Fruit fly (Drosophila melanogaster) whole organism, embryonic: ENCODE results near the gene Sec23.

Source experiments
- Aef1 ChIP-seq: fragments of 200-800 bp; sonication (Bioruptor generic); IDR thresholded peaks from 3 replicates; pipeline ENCODE4 v1.3.6; 2022; ENCODE audit warnings: missing biosample characterization, missing genetic modification characterization
- Asciz ChIP-seq: fragments of 200-800 bp; sonication (Bioruptor generic); optimal IDR thresholded peaks from 2 replicates; lab custom pipeline; 2017; ENCODE audit warnings: missing biosample characterization, mild to moderate bottlenecking, missing genetic modification characterization, missing genetic modification reagents
- Atf-2 ChIP-seq: fragments of 200-800 bp; sonication (Bioruptor generic); optimal IDR thresholded peaks from 2 replicates; lab custom pipeline; 2016; ENCODE audit warnings: missing biosample characterization, missing genetic modification characterization
- Atf6 ChIP-seq: fragments of 200-800 bp; sonication (Bioruptor generic); IDR thresholded peaks from 2 replicates; pipeline ENCODE4 v1.3.6; 2022; ENCODE audit warnings: missing biosample characterization, missing genetic modification characterization
- Bgb ChIP-seq: fragments of 200-800 bp; sonication (Bioruptor generic); IDR thresholded peaks from 2 replicates; pipeline ENCODE4 v1.3.6; 2022; ENCODE audit warnings: missing biosample characterization, missing genetic modification characterization; ENCODE audit not compliant: partially characterized antibody
- CG10267 ChIP-seq: fragments of 200-800 bp; sonication (Bioruptor generic); optimal IDR thresholded peaks from 2 replicates; lab custom pipeline; 2018; ENCODE audit warnings: missing biosample characterization, mild to moderate bottlenecking, missing genetic modification characterization, moderate library complexity
- CG10366 ChIP-seq: fragments of 200-800 bp; sonication (Bioruptor generic); IDR thresholded peaks from 2 replicates; pipeline ENCODE4 v1.3.6; 2022; ENCODE audit warnings: missing biosample characterization, missing genetic modification characterization
- CG10654 ChIP-seq: fragments of 200-800 bp; sonication (Bioruptor generic); optimal IDR thresholded peaks from 2 replicates; lab custom pipeline; 2016; ENCODE audit warnings: missing biosample characterization, missing genetic modification characterization
- CG12071 ChIP-seq: fragments of 200-800 bp; sonication (Bioruptor generic); optimal IDR thresholded peaks from 3 replicates; lab custom pipeline; 2018; ENCODE audit warnings: missing biosample characterization, mild to moderate bottlenecking, missing genetic modification characterization
- CG13123 ChIP-seq: fragments of 200-800 bp; sonication (Bioruptor generic); optimal IDR thresholded peaks from 2 replicates; lab custom pipeline; 2016; ENCODE audit warnings: missing biosample characterization, missing genetic modification characterization
- CG15073 ChIP-seq: fragments of 200-800 bp; sonication (Bioruptor generic); optimal IDR thresholded peaks from 2 replicates; lab custom pipeline; 2016; ENCODE audit warnings: missing biosample characterization, missing genetic modification characterization
- CG17612 ChIP-seq: fragments of 200-800 bp; sonication (Bioruptor generic); IDR thresholded peaks from 2 replicates; pipeline ENCODE4 v1.3.6; 2022; ENCODE audit warnings: missing biosample characterization, missing genetic modification characterization
- CG1792 ChIP-seq: fragments of 200-800 bp; sonication (Bioruptor generic); optimal IDR thresholded peaks from 2 replicates; lab custom pipeline; 2016; ENCODE audit warnings: missing biosample characterization, missing genetic modification characterization
- CG18619 ChIP-seq: fragments of 200-800 bp; sonication (Bioruptor generic); optimal IDR thresholded peaks from 3 replicates; lab custom pipeline; 2017; ENCODE audit warnings: missing biosample characterization, mild to moderate bottlenecking, missing genetic modification characterization
- CG31441 ChIP-seq: fragments of 200-800 bp; sonication (Bioruptor generic); IDR thresholded peaks from 2 replicates; pipeline ENCODE4 v1.3.6; 2022; ENCODE audit warnings: missing biosample characterization, missing genetic modification characterization
- CG4360 ChIP-seq: fragments of 200-800 bp; sonication (Bioruptor generic); IDR thresholded peaks from 2 replicates; pipeline ENCODE4 v1.3.6; 2022; ENCODE audit warnings: missing biosample characterization, missing genetic modification characterization
- CG6683 ChIP-seq: fragments of 200-800 bp; sonication (Bioruptor generic); optimal IDR thresholded peaks from 2 replicates; lab custom pipeline; 2017; ENCODE audit warnings: missing biosample characterization, mild to moderate bottlenecking, missing genetic modification characterization, missing genetic modification reagents
- CG7556 ChIP-seq: fragments of 200-800 bp; sonication (Bioruptor generic); optimal IDR thresholded peaks from 2 replicates; lab custom pipeline; 2017; ENCODE audit warnings: missing biosample characterization, mild to moderate bottlenecking, missing genetic modification characterization
- CG7987 ChIP-seq: fragments of 200-800 bp; sonication (Bioruptor generic); optimal IDR thresholded peaks from 2 replicates; lab custom pipeline; 2018; ENCODE audit warnings: missing biosample characterization, mild to moderate bottlenecking, missing genetic modification characterization, moderate library complexity
- CG9817 ChIP-seq: fragments of 200-800 bp; sonication (Bioruptor generic); optimal IDR thresholded peaks from 2 replicates; lab custom pipeline; 2018; ENCODE audit warnings: missing biosample characterization, mild to moderate bottlenecking, missing genetic modification characterization, moderate library complexity
- CG9876 ChIP-seq: fragments of 200-800 bp; sonication (Bioruptor generic); optimal IDR thresholded peaks from 2 replicates; lab custom pipeline; 2016; ENCODE audit warnings: missing biosample characterization, missing genetic modification characterization
- Chrac-16 ChIP-seq: fragments of 200-800 bp; sonication (Bioruptor generic); optimal IDR thresholded peaks from 3 replicates; lab custom pipeline; 2016; ENCODE audit warnings: missing biosample characterization, missing genetic modification characterization
- Dek ChIP-seq: fragments of 200-800 bp; sonication (Bioruptor generic); optimal IDR thresholded peaks from 3 replicates; lab custom pipeline; 2019; ENCODE audit warnings: missing biosample characterization, mild to moderate bottlenecking, missing genetic modification characterization, moderate library complexity
- Fer3 ChIP-seq: fragments of 200-800 bp; sonication (Bioruptor generic); optimal IDR thresholded peaks from 2 replicates; lab custom pipeline; 2018; ENCODE audit warnings: missing biosample characterization, mild to moderate bottlenecking, missing genetic modification characterization, moderate library complexity
- HLH3B ChIP-seq: fragments of 200-800 bp; sonication (Bioruptor generic); IDR thresholded peaks from 2 replicates; pipeline ENCODE4 v1.3.6; 2022; ENCODE audit warnings: missing biosample characterization, missing genetic modification characterization
- Hey ChIP-seq: fragments of 200-800 bp; sonication (Bioruptor generic); optimal IDR thresholded peaks from 3 replicates; lab custom pipeline; 2018; ENCODE audit warnings: missing biosample characterization, mild to moderate bottlenecking, missing genetic modification characterization
- Hr78 ChIP-seq, 2 experiments: fragments of 200-800 bp in 1 of 2; fragments of >200 bp in 1 of 2; sonication (Bioruptor generic) in 1 of 2; optimal IDR thresholded peaks; 2 replicates each; lab custom pipeline; 2017 to 2019; ENCODE audit warnings: missing biosample characterization in 2 of 2, missing genetic modification characterization in 2 of 2, mild to moderate bottlenecking in 1 of 2, moderate library complexity in 1 of 2
- NK7.1 ChIP-seq: fragments of 200-800 bp; sonication (Bioruptor generic); optimal IDR thresholded peaks from 3 replicates; lab custom pipeline; 2016; ENCODE audit warnings: missing biosample characterization, missing genetic modification characterization
- br ChIP-seq: fragments of >200 bp; optimal IDR thresholded peaks from 2 replicates; lab custom pipeline; 2017
- btn ChIP-seq: fragments of 200-800 bp; sonication (Bioruptor generic); optimal IDR thresholded peaks from 2 replicates; lab custom pipeline; 2016; ENCODE audit warnings: missing biosample characterization, missing genetic modification characterization
- crc ChIP-seq: fragments of 200-800 bp; sonication (Bioruptor generic); optimal IDR thresholded peaks from 2 replicates; lab custom pipeline; 2016; ENCODE audit warnings: missing biosample characterization, missing genetic modification characterization
- croc ChIP-seq: fragments of 200-800 bp; sonication (Bioruptor generic); conservative IDR thresholded peaks from 3 replicates; pipeline ENCODE4 v1.3.6; 2022; ENCODE audit warnings: missing biosample characterization, missing genetic modification characterization
- dimm ChIP-seq: fragments of 200-800 bp; sonication (Bioruptor generic); IDR thresholded peaks from 2 replicates; pipeline ENCODE4 v1.3.6; 2022; ENCODE audit warnings: missing biosample characterization, missing genetic modification characterization
- dm ChIP-seq: fragments of 200-800 bp; sonication (Bioruptor generic); optimal IDR thresholded peaks from 3 replicates; lab custom pipeline; 2016; ENCODE audit warnings: missing biosample characterization, missing genetic modification characterization
- ems ChIP-seq: fragments of 200-800 bp; sonication (Bioruptor generic); optimal IDR thresholded peaks from 3 replicates; lab custom pipeline; 2016; ENCODE audit warnings: missing biosample characterization, missing genetic modification characterization
- fd96Cb ChIP-seq: fragments of 200-800 bp; sonication (Bioruptor generic); optimal IDR thresholded peaks from 2 replicates; lab custom pipeline; 2018; ENCODE audit warnings: missing biosample characterization, mild to moderate bottlenecking, missing genetic modification characterization, moderate library complexity
- fru ChIP-seq: fragments of >200 bp; optimal IDR thresholded peaks from 2 replicates; lab custom pipeline; 2017
- gce ChIP-seq: fragments of 200-800 bp; sonication (Bioruptor generic); IDR thresholded peaks from 3 replicates; pipeline ENCODE4 v1.3.6; 2022; ENCODE audit warnings: missing biosample characterization, missing genetic modification characterization
- hb ChIP-seq: fragments of 200-800 bp; sonication (Bioruptor generic); IDR thresholded peaks from 3 replicates; pipeline ENCODE4 v1.3.6; 2022; ENCODE audit warnings: missing biosample characterization, missing genetic modification characterization; ENCODE audit not compliant: partially characterized antibody
- inv ChIP-seq: fragments of 200-800 bp; sonication (Bioruptor generic); IDR thresholded peaks from 2 replicates; pipeline ENCODE4 v1.3.6; 2022; ENCODE audit warnings: missing biosample characterization, missing genetic modification characterization; ENCODE audit not compliant: partially characterized antibody
- jigr1 ChIP-seq: fragments of 200-800 bp; sonication (Bioruptor generic); IDR thresholded peaks from 3 replicates; pipeline ENCODE4 v1.3.6; 2022; ENCODE audit warnings: missing biosample characterization, missing genetic modification characterization
- maf-S ChIP-seq: fragments of 200-800 bp; sonication (Bioruptor generic); optimal IDR thresholded peaks from 2 replicates; lab custom pipeline; 2016; ENCODE audit warnings: missing biosample characterization, missing genetic modification characterization
- pfk ChIP-seq: fragments of 200-800 bp; sonication (Bioruptor generic); optimal IDR thresholded peaks from 2 replicates; lab custom pipeline; 2018; ENCODE audit warnings: missing biosample characterization, mild to moderate bottlenecking, missing genetic modification characterization, moderate library complexity
- sim ChIP-seq: fragments of 200-800 bp; sonication (Bioruptor generic); IDR thresholded peaks from 2 replicates; pipeline ENCODE4 v1.3.6; 2022; ENCODE audit warnings: missing biosample characterization, missing genetic modification characterization
- ssp ChIP-seq: fragments of 200-800 bp; sonication (Bioruptor generic); IDR thresholded peaks from 2 replicates; pipeline ENCODE4 v1.3.6; 2022; ENCODE audit warnings: missing biosample characterization, missing genetic modification characterization
- sug ChIP-seq: fragments of 200-800 bp; optimal IDR thresholded peaks from 2 replicates; lab custom pipeline; 2019; ENCODE audit warnings: missing biosample characterization, mild to moderate bottlenecking, missing genetic modification characterization, moderate library complexity
- tap ChIP-seq: fragments of 200-800 bp; optimal IDR thresholded peaks from 3 replicates; lab custom pipeline; 2019; ENCODE audit warnings: missing biosample characterization, mild to moderate bottlenecking, missing genetic modification characterization, moderate library complexity
- vfl ChIP-seq: fragments of 200-800 bp; sonication (Bioruptor generic); optimal IDR thresholded peaks from 2 replicates; lab custom pipeline; 2016; ENCODE audit warnings: missing biosample characterization, missing genetic modification characterization
- wor ChIP-seq: fragments of 200-800 bp; sonication (Bioruptor generic); IDR thresholded peaks from 2 replicates; pipeline ENCODE4 v1.3.6; 2022; ENCODE audit warnings: missing biosample characterization, missing genetic modification characterization
- zf30C ChIP-seq: fragments of 200-800 bp; sonication (Bioruptor generic); optimal IDR thresholded peaks from 3 replicates; lab custom pipeline; 2018; ENCODE audit warnings: missing biosample characterization, mild to moderate bottlenecking, missing genetic modification characterization

Sec23 gene

DNA sequence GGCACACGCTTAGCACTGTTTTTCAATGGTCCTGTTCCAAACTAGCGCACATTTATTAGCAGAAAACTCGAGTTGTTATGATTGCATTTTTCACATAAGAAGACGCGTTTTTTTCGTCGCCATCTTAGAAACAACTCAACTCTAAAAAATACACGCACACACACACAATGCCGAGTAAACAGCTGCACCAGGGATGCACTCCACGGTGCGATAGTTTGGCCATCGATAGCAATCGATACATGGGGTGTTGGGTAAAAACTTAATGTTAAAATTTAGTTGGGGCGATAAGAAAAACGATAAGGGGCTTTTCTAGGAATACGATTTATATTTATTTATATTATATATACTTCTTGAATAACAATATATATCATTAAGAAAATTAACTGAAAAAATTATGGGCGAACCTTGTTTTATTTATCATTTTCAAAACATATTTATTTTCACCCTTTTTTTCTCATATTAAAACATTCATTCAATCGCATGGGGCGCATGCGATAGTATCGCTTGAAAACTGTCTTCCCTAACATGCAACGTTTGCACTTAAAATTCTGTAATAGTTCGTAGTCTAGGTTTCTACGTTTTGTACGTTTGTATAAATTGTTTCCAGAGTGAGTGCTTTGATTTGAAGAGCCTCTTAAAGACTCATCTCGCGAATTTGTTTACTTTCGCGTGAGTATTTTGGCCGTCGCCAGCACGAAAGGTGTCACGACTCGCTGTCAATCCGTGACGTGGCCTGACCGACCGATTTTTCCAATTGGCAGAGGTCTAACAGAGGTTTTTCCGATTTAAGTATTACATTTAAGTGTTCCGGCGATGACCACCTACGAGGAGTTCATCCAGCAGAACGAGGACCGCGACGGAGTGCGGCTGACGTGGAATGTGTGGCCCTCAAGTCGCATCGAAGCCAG, at the start of gene Sec23, which contains the start of gene MTA1-like (continued):
- TF ChIP-seq Chrac-16 (GFP tag; lab: Kevin White, UChicago): peak; percentile 43
- no peak for TF ChIP-seq Hr78 (GFP tag; optimal IDR thresholded peaks at IDR 0.05; lab: Kevin White, UChicago)
- no peak; the same call in 1 of the 2 replicates for TF ChIP-seq CG10366 (GFP tag; lab: Robert Waterston, UW)
- peak; percentile 12 for TF ChIP-seq CG13123 (GFP tag; lab: Kevin White, UChicago)
- peak; percentile 96 for TF ChIP-seq inv
- peak; percentile 79; the same call in 2 of the 3 replicates for TF ChIP-seq jigr1 (GFP tag; lab: Robert Waterston, UW)
- no peak for TF ChIP-seq NK7.1 (GFP tag; lab: Kevin White, UChicago)
- no peak for TF ChIP-seq Asciz (GFP tag; lab: Kevin White, UChicago)
- no peak for TF ChIP-seq CG12071
- TF ChIP-seq ssp: peak; percentile 49; the same call in 1 of the 2 replicates
- TF ChIP-seq CG9817: peak; percentile 47
- no peak for TF ChIP-seq CG4360
- TF ChIP-seq HLH3B (GFP tag; lab: Robert Waterston, UW): peak; percentile 35; the same call in 1 of the 2 replicates
- TF ChIP-seq fd96Cb (tag; lab: Kevin White, UChicago): peak; percentile 18
- peak; percentile 64 for TF ChIP-seq sug (tag; lab: Kevin White, UChicago)
- TF ChIP-seq CG7987 (GFP tag; lab: Kevin White, UChicago): no peak
- no peak for TF ChIP-seq ems
- peak; percentile 46 for TF ChIP-seq tap
- TF ChIP-seq CG10267 (tag; lab: Kevin White, UChicago): peak; percentile 80
- TF ChIP-seq CG9876 (GFP tag; lab: Kevin White, UChicago): no peak
- no peak for TF ChIP-seq wor (GFP tag; lab: Robert Waterston, UW)
- peak; percentile 96 for TF ChIP-seq hb (GFP tag; lab: Robert Waterston, UW)
- TF ChIP-seq dimm (GFP tag; lab: Robert Waterston, UW): no peak
- TF ChIP-seq croc: no peak
- peak; percentile 8 for TF ChIP-seq Fer3
- peak; percentile 21 for TF ChIP-seq CG7556 (GFP tag; lab: Kevin White, UChicago)
- peak; percentile 88 for TF ChIP-seq Bgb
- TF ChIP-seq Hey (tag; lab: Kevin White, UChicago): no peak
- TF ChIP-seq gce: no peak
- TF ChIP-seq CG15073 (GFP tag; lab: Kevin White, UChicago): no peak
- TF ChIP-seq dm (GFP tag; lab: Kevin White, UChicago): peak; percentile 36
- no peak for TF ChIP-seq fru (lab: Kevin White, UChicago)
- no peak for TF ChIP-seq CG17612 (GFP tag; lab: Robert Waterston, UW)
- no peak for TF ChIP-seq br
- TF ChIP-seq CG10654 (GFP tag; lab: Kevin White, UChicago): peak; percentile 44
- no peak for TF ChIP-seq Atf6 (GFP tag; lab: Robert Waterston, UW)
- TF ChIP-seq btn (GFP tag; lab: Kevin White, UChicago): no peak
- TF ChIP-seq CG31441: peak; percentile 74
- TF ChIP-seq zf30C (GFP tag; lab: Kevin White, UChicago): no peak
- TF ChIP-seq crc: no peak
- TF ChIP-seq Atf-2: no peak
- peak; percentile 58 for TF ChIP-seq Dek (tag; lab: Kevin White, UChicago)
- TF ChIP-seq maf-S: no peak
- no peak; the same call in 2 of the 3 replicates for TF ChIP-seq Aef1 (GFP tag; lab: Robert Waterston, UW)
- peak; percentile 57 for TF ChIP-seq CG18619 (GFP tag; lab: Kevin White, UChicago)
- no peak for TF ChIP-seq sim (GFP tag; lab: Robert Waterston, UW)
- TF ChIP-seq pfk (GFP tag; lab: Kevin White, UChicago): no peak
- no peak for TF ChIP-seq vfl (GFP tag; lab: Kevin White, UChicago)
- no peak for TF ChIP-seq CG1792 (GFP tag; lab: Kevin White, UChicago)
- TF ChIP-seq CG6683: no peak
